Worm (Caenorhabditis elegans): ENCODE results near the gene rml-3.

DNA sequence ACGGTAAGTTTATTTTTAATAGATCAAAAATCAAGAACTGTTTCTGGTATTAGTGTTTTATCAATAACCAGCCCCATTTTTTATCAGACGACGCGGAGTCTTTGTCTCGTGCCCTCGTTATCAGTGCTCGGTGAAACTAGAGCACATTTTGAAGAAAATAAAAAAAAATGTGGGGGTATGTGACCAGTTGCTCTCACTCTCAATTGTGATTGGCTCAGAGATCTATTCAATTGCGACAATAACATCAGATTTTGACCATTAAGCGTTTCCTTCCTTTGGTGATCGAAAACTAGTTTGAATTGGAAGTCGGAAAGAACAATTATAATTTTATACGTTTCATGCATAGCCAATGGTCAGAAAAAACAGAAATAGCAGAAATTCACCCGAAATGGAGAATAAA lies 17.6 kb upstream of the rml-3 start:
- TF ChIP-seq W03F9.2 (tag; optimal IDR thresholded peaks at IDR 0.05) (no peak), him-1 (tag; optimal IDR thresholded peaks at IDR 0.05) (no peak)

All from whole organism, L4/young adult.